Fruit fly (Drosophila melanogaster): ENCODE data around the gene Gr22f.

Gene Gr22f

DNA sequence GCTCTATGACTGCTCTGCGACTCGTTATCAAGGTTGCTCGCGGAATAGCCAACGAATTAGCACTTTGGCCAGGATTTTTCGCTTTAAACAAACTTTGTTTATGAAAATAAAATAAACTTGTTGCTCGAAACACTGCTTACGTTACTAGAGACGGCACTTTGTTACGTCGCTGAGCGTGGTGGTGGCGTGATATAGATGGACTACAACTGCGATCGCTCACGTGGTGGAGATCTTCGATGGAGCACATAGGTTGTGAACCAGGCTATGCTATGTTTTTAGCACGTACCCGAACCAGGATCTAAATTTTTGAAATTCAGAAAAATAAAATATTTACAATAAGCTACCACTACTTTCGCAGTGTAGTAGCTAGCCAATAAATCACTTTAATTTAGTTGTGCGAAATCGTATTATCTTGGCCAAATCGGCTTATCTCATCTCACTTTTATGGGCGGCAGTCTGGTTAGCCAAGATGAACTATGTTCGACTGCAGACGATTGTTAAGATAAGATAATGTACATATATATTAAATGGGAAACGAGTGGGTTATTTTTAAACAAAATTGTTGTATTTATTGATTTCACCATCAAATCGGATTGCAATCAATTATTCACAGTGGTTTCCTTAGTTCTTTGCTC lies 40.4 kb downstream of the Gr22f start, which contains the start of gene frtz (continued):
- TF ChIP-seq br (optimal IDR thresholded peaks at IDR 0.05) (no peak), CG17359 (tag; optimal IDR thresholded peaks at IDR 0.05) (no peak), usp (GFP tag; optimal IDR thresholded peaks at IDR 0.05) (no peak), CG34224 (GFP tag; IDR thresholded peaks at IDR 0.05; ENCODE audit: partially characterized antibody) (peak; percentile 72), Dek (tag; optimal IDR thresholded peaks at IDR 0.05) (peak; percentile 33), amos (GFP tag; IDR thresholded peaks at IDR 0.05; ENCODE audit: partially characterized antibody) (peak; percentile 91; the same call in 1 of the 2 replicates), NC2α (GFP tag; optimal IDR thresholded peaks at IDR 0.05) (no peak), CG2875 (GFP tag; optimal IDR thresholded peaks at IDR 0.05) (no peak), CG17186 (GFP tag; optimal IDR thresholded peaks at IDR 0.05) (peak; percentile 3), crc (GFP tag; optimal IDR thresholded peaks at IDR 0.05) (no peak), Drgx (GFP tag; IDR thresholded peaks at IDR 0.05) (no peak), CG11247 (GFP tag; IDR thresholded peaks at IDR 0.05) (no peak), CG7372 (GFP tag; IDR thresholded peaks at IDR 0.05) (no peak), CG18476 (GFP tag; optimal IDR thresholded peaks at IDR 0.05) (no peak), Usf (GFP tag; optimal IDR thresholded peaks at IDR 0.05) (no peak), dati (GFP tag; IDR thresholded peaks at IDR 0.05) (no peak), Mes4 (GFP tag; optimal IDR thresholded peaks at IDR 0.05) (no peak), CG10979 (tag; optimal IDR thresholded peaks at IDR 0.05) (no peak), Scr (GFP tag; IDR thresholded peaks at IDR 0.05; ENCODE audit: partially characterized antibody) (peak; percentile 78), CG11093 (GFP tag; IDR thresholded peaks at IDR 0.05) (no peak), sd (tag; optimal IDR thresholded peaks at IDR 0.05) (peak; percentile 87), Bteb2 (GFP tag; optimal IDR thresholded peaks at IDR 0.05) (no peak), CG7745 (tag; optimal IDR thresholded peaks at IDR 0.05) (no peak), zf30C (GFP tag; optimal IDR thresholded peaks at IDR 0.05) (no peak), CG32532 (GFP tag; IDR thresholded peaks at IDR 0.05) (peak; percentile 19; the same call in 1 of the 2 replicates), z (GFP tag; IDR thresholded peaks at IDR 0.05) (no peak), CG17912 (GFP tag; optimal IDR thresholded peaks at IDR 0.05) (no peak), Nf-YB (GFP tag; optimal IDR thresholded peaks at IDR 0.05) (no peak), CG8359 (GFP tag; optimal IDR thresholded peaks at IDR 0.05; ENCODE audit: borderline replicate concordance) (no peak), CG5245 (GFP tag; optimal IDR thresholded peaks at IDR 0.05) (no peak), CG10543 (GFP tag; optimal IDR thresholded peaks at IDR 0.05) (no peak), trh (GFP tag; optimal IDR thresholded peaks at IDR 0.05) (no peak), tna (GFP tag; IDR thresholded peaks at IDR 0.05; ENCODE audit: partially characterized antibody) (peak; percentile 53; the same call in 1 of the 2 replicates), bbx (GFP tag; IDR thresholded peaks at IDR 0.05; ENCODE audit: partially characterized antibody) (peak; percentile 81), CG7963 (GFP tag; IDR thresholded peaks at IDR 0.05; ENCODE audit: partially characterized antibody) (peak; percentile 71), CG10431 (GFP tag; optimal IDR thresholded peaks at IDR 0.05) (no peak), Ravus (GFP tag; IDR thresholded peaks at IDR 0.05) (no peak), Trl (optimal IDR thresholded peaks at IDR 0.05) (no peak), Trl (GFP tag; optimal IDR thresholded peaks at IDR 0.05) (no peak), CG6689 (GFP tag; IDR thresholded peaks at IDR 0.05) (no peak), croc (GFP tag; conservative IDR thresholded peaks at IDR 0.05) (no peak), Dip3 (GFP tag; optimal IDR thresholded peaks at IDR 0.05) (peak; percentile 33), CG10366 (GFP tag; IDR thresholded peaks at IDR 0.05) (no peak), CG31365 (tag; optimal IDR thresholded peaks at IDR 0.05) (no peak), CG2116 (GFP tag; optimal IDR thresholded peaks at IDR 0.05) (peak; percentile 1), CG14014 (GFP tag; IDR thresholded peaks at IDR 0.05) (0 out of 2 replicates have a peak, but pooled peaks have one; percentile 5), jumu (GFP tag; optimal IDR thresholded peaks at IDR 0.05) (peak; percentile 24), seq (GFP tag; IDR thresholded peaks at IDR 0.05) (no peak), eve (GFP tag; optimal IDR thresholded peaks at IDR 0.05) (no peak), inv (GFP tag; IDR thresholded peaks at IDR 0.05; ENCODE audit: partially characterized antibody) (peak; percentile 83), nerfin-2 (GFP tag; IDR thresholded peaks at IDR 0.05; ENCODE audit: partially characterized antibody) (peak; percentile 49)
